Worm (Caenorhabditis elegans) whole organism, midembryonic: ENCODE results near the gene ikke-1.

Experiments used
- T22C8.4 ChIP-seq: fragments of 200-800 bp; sonication (Bioruptor generic); IDR thresholded peaks from 2 replicates; pipeline ENCODE4 v1.3.6; 2022; ENCODE audit warnings: missing genetic modification characterization, missing compliant biosample characterization
- cog-1 ChIP-seq: sonication (generic microtip); optimal IDR thresholded peaks from 2 replicates; lab custom pipeline; 2016; ENCODE audit warnings: missing genetic modification characterization, missing compliant biosample characterization
- flt-1 ChIP-seq: fragments of 200-800 bp; sonication (Bioruptor generic); IDR thresholded peaks from 2 replicates; pipeline ENCODE4 v1.3.6; 2022; ENCODE audit warnings: missing genetic modification characterization, missing compliant biosample characterization
- klf-2 ChIP-seq: fragments of 200-800 bp; sonication (Bioruptor generic); conservative IDR thresholded peaks from 2 replicates; pipeline ENCODE4 v1.3.6; 2022; ENCODE audit warnings: missing genetic modification reagents, missing genetic modification characterization, missing compliant biosample characterization
- med-1 ChIP-seq: sonication (generic microtip); optimal IDR thresholded peaks from 2 replicates; lab custom pipeline; 2017; ENCODE audit warnings: missing genetic modification characterization, mild to moderate bottlenecking, missing compliant biosample characterization, antibody characterized with exemption, missing genetic modification reagents; ENCODE audit not compliant: insufficient read depth
- ref-1 ChIP-seq: fragments of 200-800 bp; sonication (Bioruptor generic); conservative IDR thresholded peaks from 2 replicates; pipeline ENCODE4 v1.3.6; 2022; ENCODE audit warnings: missing genetic modification reagents, missing genetic modification characterization, missing compliant biosample characterization
- tab-1 ChIP-seq: fragments of 200-800 bp; sonication (Bioruptor generic); IDR thresholded peaks from 2 replicates; pipeline ENCODE4 v1.3.6; 2022; ENCODE audit warnings: missing genetic modification characterization, missing compliant biosample characterization
- ztf-23 ChIP-seq: fragments of 200-800 bp; sonication (Bioruptor generic); IDR thresholded peaks from 2 replicates; pipeline ENCODE4 v1.3.6; 2022; ENCODE audit warnings: missing genetic modification reagents, missing genetic modification characterization, missing compliant biosample characterization
- ztf-29 ChIP-seq: fragments of 200-800 bp; sonication (Bioruptor generic); IDR thresholded peaks from 2 replicates; pipeline ENCODE4 v1.3.6; 2022; ENCODE audit warnings: missing genetic modification reagents, missing genetic modification characterization, missing compliant biosample characterization

Gene ikke-1

ce11 chrIII:9050600-9050999, at the start of gene ikke-1:
Gene ikke-1 (minus strand): TSS chrIII:9050700.
- TF ChIP-seq klf-2 (GFP tag; lab: Robert Waterston, UW), result no peak
- no peak for TF ChIP-seq ztf-29
- no peak for TF ChIP-seq med-1 (GFP tag; lab: Kevin White, UChicago)
- TF ChIP-seq ztf-23 (GFP tag; lab: Robert Waterston, UW), result no peak
- TF ChIP-seq cog-1, result no peak

- no peak for TF ChIP-seq med-1 (GFP tag; lab: Kevin White, UChicago)
- TF ChIP-seq T22C8.4, result no peak
- no peak for TF ChIP-seq ztf-23 (GFP tag; lab: Robert Waterston, UW)
- no peak for TF ChIP-seq tab-1 (GFP tag; lab: Robert Waterston, UW)
- TF ChIP-seq flt-1 (GFP tag; lab: Robert Waterston, UW), result no peak
- TF ChIP-seq klf-2 (GFP tag; lab: Robert Waterston, UW), result no peak
- TF ChIP-seq cog-1, result no peak
- TF ChIP-seq ref-1, result no peak
- TF ChIP-seq ztf-29, result no peak
These were observed 41.1 kb upstream of the ikke-1 start, which contains the start of gene glp-1 for ce11 chrIII:9091392-9092291. Gene glp-1 (plus strand): TSS chrIII:9092241.

ce11 chrIII:9089325-9089823, 38.9 kb upstream of the ikke-1 start, which contains the start of the genes mccc-2 and mrpl-44:
Gene mccc-2 (minus strand): TSS chrIII:9089375.
Gene mrpl-44 (minus strand): TSS chrIII:9089375.
- no peak for TF ChIP-seq ref-1
- TF ChIP-seq klf-2 (GFP tag; lab: Robert Waterston, UW), result no peak
- no peak for TF ChIP-seq tab-1 (GFP tag; lab: Robert Waterston, UW)
- TF ChIP-seq ztf-29, result no peak
- no peak for TF ChIP-seq flt-1 (GFP tag; lab: Robert Waterston, UW)
- no peak for TF ChIP-seq cog-1
- TF ChIP-seq T22C8.4, result no peak
- no peak for TF ChIP-seq med-1 (GFP tag; lab: Kevin White, UChicago)
- no peak for TF ChIP-seq ztf-23 (GFP tag; lab: Robert Waterston, UW)

ce11 chrIII:9084329-9084728, 33.8 kb upstream of the ikke-1 start:
- TF ChIP-seq tab-1 (GFP tag; lab: Robert Waterston, UW) (no peak), ztf-23 (GFP tag; lab: Robert Waterston, UW) (0 out of 2 replicates have a peak, but pooled peaks have one; percentile 33), T22C8.4 (no peak)

- TF ChIP-seq ref-1 (no peak), tab-1 (GFP tag; lab: Robert Waterston, UW) (no peak)
These were observed 32.6 kb upstream of the ikke-1 start for ce11 chrIII:9083118-9083517.

ce11 chrIII:9081763-9082162, 31.3 kb upstream of the ikke-1 start, which contains the start of gene far-2:
Gene far-2 (plus strand): TSS chrIII:9081828.
- TF ChIP-seq med-1 (GFP tag; lab: Kevin White, UChicago) (no peak), flt-1 (GFP tag; lab: Robert Waterston, UW) (no peak), ztf-29 (no peak), ztf-23 (GFP tag; lab: Robert Waterston, UW) (no peak), ref-1 (no peak), klf-2 (GFP tag; lab: Robert Waterston, UW) (no peak), cog-1 (no peak)

- TF ChIP-seq cog-1, result no peak
- TF ChIP-seq tab-1 (GFP tag; lab: Robert Waterston, UW), result no peak
- no peak for TF ChIP-seq ztf-23 (GFP tag; lab: Robert Waterston, UW)
- no peak for TF ChIP-seq flt-1 (GFP tag; lab: Robert Waterston, UW)
- TF ChIP-seq ztf-29, result no peak
- TF ChIP-seq klf-2 (GFP tag; lab: Robert Waterston, UW), result no peak
- TF ChIP-seq med-1 (GFP tag; lab: Kevin White, UChicago), result no peak
- no peak for TF ChIP-seq ref-1
- no peak for TF ChIP-seq T22C8.4
These were observed 30.6 kb upstream of the ikke-1 start, which contains the start of gene far-1 for ce11 chrIII:9081055-9081454. Gene far-1 (minus strand): TSS chrIII:9081179.

- TF ChIP-seq klf-2 (GFP tag; lab: Robert Waterston, UW) (no peak), flt-1 (GFP tag; lab: Robert Waterston, UW) (no peak), T22C8.4 (no peak), tab-1 (GFP tag; lab: Robert Waterston, UW) (no peak), ztf-29 (no peak), cog-1 (no peak)
These were observed 29.6 kb upstream of the ikke-1 start for ce11 chrIII:9080127-9080526.

- TF ChIP-seq tab-1 (GFP tag; lab: Robert Waterston, UW), result no peak
- no peak for TF ChIP-seq flt-1 (GFP tag; lab: Robert Waterston, UW)
- TF ChIP-seq cog-1, result no peak
- no peak for TF ChIP-seq klf-2 (GFP tag; lab: Robert Waterston, UW)
- no peak for TF ChIP-seq ref-1
- TF ChIP-seq ztf-29, result no peak
These were observed 27.2 kb upstream of the ikke-1 start, which contains the start of gene F02A9.1 for ce11 chrIII:9077708-9078107. Gene F02A9.1 (minus strand): TSS chrIII:9077808.

- TF ChIP-seq ztf-29 (no peak), tab-1 (GFP tag; lab: Robert Waterston, UW) (no peak), flt-1 (GFP tag; lab: Robert Waterston, UW) (no peak), med-1 (GFP tag; lab: Kevin White, UChicago) (no peak), T22C8.4 (no peak), klf-2 (GFP tag; lab: Robert Waterston, UW) (no peak), ref-1 (no peak), cog-1 (no peak), ztf-23 (GFP tag; lab: Robert Waterston, UW) (no peak)
These were observed 25.0 kb upstream of the ikke-1 start, which contains the start of gene F02A9.7 for ce11 chrIII:9075539-9075938. Gene F02A9.7 (minus strand): TSS chrIII:9075639.
